Fruit fly (Drosophila melanogaster): ENCODE data around the gene Prim1.
A peak's percentile ranks its signal among the peaks of the same experiment; 100 is the strongest.

The Prim1 gene

dm6 chr3L:8340264-8341095, at the start of gene Prim1, which contains the start of gene CG7083:
TSS of gene Prim1 (plus strand) at chr3L:8340314.
TSS of gene CG7083 (plus strand) at chr3L:8340785.
- TF ChIP-seq Hr4 (GFP tag; optimal IDR thresholded peaks at IDR 0.05) (peak; percentile 70), CG6854 (GFP tag; optimal IDR thresholded peaks at IDR 0.05) (peak; percentile 5), CG4318 (GFP tag; optimal IDR thresholded peaks at IDR 0.05) (no peak), vri (GFP tag; optimal IDR thresholded peaks at IDR 0.05) (peak; percentile 93), Eip93F (GFP tag; optimal IDR thresholded peaks at IDR 0.05) (peak; percentile 18), CG15336 (GFP tag; IDR thresholded peaks at IDR 0.05) (peak; percentile 39; the same call in 1 of the 2 replicates), fd85E (GFP tag; optimal IDR thresholded peaks at IDR 0.05) (no peak), lz (GFP tag; optimal IDR thresholded peaks at IDR 0.05) (peak; percentile 74), dac (GFP tag; optimal IDR thresholded peaks at IDR 0.05) (no peak), esn (GFP tag; optimal IDR thresholded peaks at IDR 0.05) (peak; percentile 79), CG3032 (tag; optimal IDR thresholded peaks at IDR 0.05) (peak; percentile 57), CG6808 (GFP tag; optimal IDR thresholded peaks at IDR 0.05) (peak; percentile 54), Sox14 (GFP tag; optimal IDR thresholded peaks at IDR 0.05) (peak; percentile 95), CG31627 (GFP tag; optimal IDR thresholded peaks at IDR 0.05) (peak; percentile 74), Eip78C (GFP tag) (peak; percentile 85), CG11902 (GFP tag; optimal IDR thresholded peaks at IDR 0.05) (peak; percentile 1), achi (GFP tag; optimal IDR thresholded peaks at IDR 0.05) (peak; percentile 57), CG6163 (GFP tag; IDR thresholded peaks at IDR 0.05) (no peak; the same call in 2 of the 3 replicates), svp (GFP tag) (peak; percentile 85), Sox102F (GFP tag; optimal IDR thresholded peaks at IDR 0.05) (peak; percentile 69), fd59A (GFP tag; optimal IDR thresholded peaks at IDR 0.05) (no peak), CG6276 (GFP tag; optimal IDR thresholded peaks at IDR 0.05) (no peak), Smox (GFP tag; optimal IDR thresholded peaks at IDR 0.05) (peak; percentile 49), Hr38 (GFP tag; optimal IDR thresholded peaks at IDR 0.05) (no peak), Met (GFP tag; optimal IDR thresholded peaks at IDR 0.05) (no peak), CG10631 (GFP tag; optimal IDR thresholded peaks at IDR 0.05) (peak; percentile 68), spab (GFP tag; optimal IDR thresholded peaks at IDR 0.05) (no peak), CG6792 (GFP tag; optimal IDR thresholded peaks at IDR 0.05) (peak; percentile 45), Ets21C (GFP tag; optimal IDR thresholded peaks at IDR 0.05) (peak; percentile 52), CG8119 (GFP tag; IDR thresholded peaks at IDR 0.05) (0 out of 3 replicates have a peak, but pooled peaks have one; percentile 16), CG8319 (GFP tag; optimal IDR thresholded peaks at IDR 0.05) (peak; percentile 51), Gug (GFP tag; IDR thresholded peaks at IDR 0.05) (peak; percentile 28; the same call in 1 of the 2 replicates), OdsH (GFP tag; optimal IDR thresholded peaks at IDR 0.05) (peak; percentile 76), eg (GFP tag; IDR thresholded peaks at IDR 0.05) (no peak), fkh (GFP tag; optimal IDR thresholded peaks at IDR 0.05) (peak; percentile 95), CG11762 (GFP tag; optimal IDR thresholded peaks at IDR 0.05; ENCODE audit: insufficient read depth) (peak; percentile 60), net (GFP tag; optimal IDR thresholded peaks at IDR 0.05) (peak; percentile 57), CG32006 (GFP tag; optimal IDR thresholded peaks at IDR 0.05) (peak; percentile 30), topi (GFP tag; optimal IDR thresholded peaks at IDR 0.05) (peak; percentile 67), CG7368 (GFP tag; optimal IDR thresholded peaks at IDR 0.05) (peak; percentile 62), ss (GFP tag; optimal IDR thresholded peaks at IDR 0.05) (peak in 1 of 2 experiments; percentile 47), CG9139 (GFP tag; optimal IDR thresholded peaks at IDR 0.05) (no peak), CG8632 (GFP tag; optimal IDR thresholded peaks at IDR 0.05) (peak; percentile 9), CG3919 (GFP tag; optimal IDR thresholded peaks at IDR 0.05) (peak; percentile 63), Sox15 (GFP tag; optimal IDR thresholded peaks at IDR 0.05) (peak; percentile 2), CG34406 (GFP tag; optimal IDR thresholded peaks at IDR 0.05) (peak; percentile 47), Ets96B (tag; optimal IDR thresholded peaks at IDR 0.05) (peak; percentile 41), CG11294 (GFP tag; IDR thresholded peaks at IDR 0.05) (no peak), salr (GFP tag; optimal IDR thresholded peaks at IDR 0.05) (no peak), Eip75B (GFP tag; optimal IDR thresholded peaks at IDR 0.05) (peak; percentile 74)

All from whole organism, prepupa.